Fruit fly (Drosophila melanogaster): Measurements from ENCODE around the gene Acbp6.

Gene Acbp6

dm6 chr3L:7128214-7129008 lies at the start of gene Acbp6, which contains the start of gene Acbp4:
Gene Acbp6, plus strand, starts transcription at chr3L:7128903.
Gene Acbp4, minus strand, starts transcription at chr3L:7128264.
- TF ChIP-seq CG8301 (tag; optimal IDR thresholded peaks at IDR 0.05) (no peak), EcR (GFP tag; optimal IDR thresholded peaks at IDR 0.05) (no peak), CG12605 (GFP tag; IDR thresholded peaks at IDR 0.05) (no peak), CG14655 (GFP tag; optimal IDR thresholded peaks at IDR 0.05) (no peak), CG10348 (GFP tag; IDR thresholded peaks at IDR 0.05) (no peak), CG4496 (GFP tag; IDR thresholded peaks at IDR 0.05) (no peak), gl (tag; optimal IDR thresholded peaks at IDR 0.05) (no peak), CG8159 (tag; optimal IDR thresholded peaks at IDR 0.05) (no peak), CG15710 (tag; optimal IDR thresholded peaks at IDR 0.05) (no peak), Snoo (tag; optimal IDR thresholded peaks at IDR 0.05) (no peak), D1 (tag; optimal IDR thresholded peaks at IDR 0.05) (no peak), CG9948 (tag; optimal IDR thresholded peaks at IDR 0.05) (no peak)

dm6 chr3L:7082168-7082567 lies 46.5 kb upstream of the Acbp6 start:
- 0 out of 3 replicates have a peak, but pooled peaks have one; percentile 19 for TF ChIP-seq CG4496 (GFP tag; IDR thresholded peaks at IDR 0.05)
- no peak for TF ChIP-seq CG10348 (GFP tag; IDR thresholded peaks at IDR 0.05)

- no peak for TF ChIP-seq CG8301 (tag; optimal IDR thresholded peaks at IDR 0.05)
- no peak for TF ChIP-seq D1 (tag; optimal IDR thresholded peaks at IDR 0.05)
- TF ChIP-seq Pif1B (GFP tag; optimal IDR thresholded peaks at IDR 0.05) = no peak
- TF ChIP-seq Ets98B (GFP tag; IDR thresholded peaks at IDR 0.05) = no peak
- TF ChIP-seq CG12605 (GFP tag; IDR thresholded peaks at IDR 0.05) = no peak
- no peak for TF ChIP-seq CG15710 (tag; optimal IDR thresholded peaks at IDR 0.05)
- TF ChIP-seq CG14655 (GFP tag; optimal IDR thresholded peaks at IDR 0.05) = no peak
- no peak for TF ChIP-seq Pif1A (GFP tag; optimal IDR thresholded peaks at IDR 0.05)
- no peak for TF ChIP-seq CG17806 (tag; optimal IDR thresholded peaks at IDR 0.05)
- no peak for TF ChIP-seq rn (GFP tag; IDR thresholded peaks at IDR 0.05)
- no peak for TF ChIP-seq CG32121 (GFP tag; IDR thresholded peaks at IDR 0.05)
- no peak for TF ChIP-seq Snoo (tag; optimal IDR thresholded peaks at IDR 0.05)
- no peak for TF ChIP-seq gl (tag; optimal IDR thresholded peaks at IDR 0.05)
- TF ChIP-seq CG4496 (GFP tag; IDR thresholded peaks at IDR 0.05) = no peak
- no peak for TF ChIP-seq CG34367 (tag; optimal IDR thresholded peaks at IDR 0.05)
- TF ChIP-seq CG8159 (tag; optimal IDR thresholded peaks at IDR 0.05) = no peak
- TF ChIP-seq CG10348 (GFP tag; IDR thresholded peaks at IDR 0.05) = no peak
Measured at dm6 chr3L:7086093-7086492, 42.6 kb upstream of the Acbp6 start.

- TF ChIP-seq CG13204 (GFP tag; optimal IDR thresholded peaks at IDR 0.05) (no peak), D1 (tag; optimal IDR thresholded peaks at IDR 0.05) (no peak), CG12605 (GFP tag; IDR thresholded peaks at IDR 0.05) (no peak), fd96Ca (GFP tag; IDR thresholded peaks at IDR 0.05) (no peak), Ets98B (GFP tag; IDR thresholded peaks at IDR 0.05) (no peak), CG8159 (tag; optimal IDR thresholded peaks at IDR 0.05) (no peak), CG10348 (GFP tag; IDR thresholded peaks at IDR 0.05) (no peak), gl (tag; optimal IDR thresholded peaks at IDR 0.05) (no peak)
Measured at dm6 chr3L:7086558-7087059, 42.1 kb upstream of the Acbp6 start, which contains the start of gene Cpr65Ea. Gene Cpr65Ea, minus strand, starts transcription at chr3L:7086608.

- TF ChIP-seq CG4496 (GFP tag; IDR thresholded peaks at IDR 0.05) (no peak), rn (GFP tag; IDR thresholded peaks at IDR 0.05) (no peak), fd96Ca (GFP tag; IDR thresholded peaks at IDR 0.05) (no peak), CG17806 (tag; optimal IDR thresholded peaks at IDR 0.05) (peak; percentile 48), Ets98B (GFP tag; IDR thresholded peaks at IDR 0.05) (no peak), CG15710 (tag; optimal IDR thresholded peaks at IDR 0.05) (peak; percentile 49), CG8159 (tag; optimal IDR thresholded peaks at IDR 0.05) (peak; percentile 66), Pif1B (GFP tag; optimal IDR thresholded peaks at IDR 0.05) (no peak), gl (tag; optimal IDR thresholded peaks at IDR 0.05) (no peak), Snoo (tag; optimal IDR thresholded peaks at IDR 0.05) (no peak), D1 (tag; optimal IDR thresholded peaks at IDR 0.05) (no peak), EcR (GFP tag; optimal IDR thresholded peaks at IDR 0.05) (no peak), CG12605 (GFP tag; IDR thresholded peaks at IDR 0.05) (no peak), CG10348 (GFP tag; IDR thresholded peaks at IDR 0.05) (no peak), CG13204 (GFP tag; optimal IDR thresholded peaks at IDR 0.05) (no peak), Pif1A (GFP tag; optimal IDR thresholded peaks at IDR 0.05) (no peak), CG32121 (GFP tag; IDR thresholded peaks at IDR 0.05) (no peak), CG14655 (GFP tag; optimal IDR thresholded peaks at IDR 0.05) (peak; percentile 28), CG34367 (tag; optimal IDR thresholded peaks at IDR 0.05) (no peak), CG9948 (tag; optimal IDR thresholded peaks at IDR 0.05) (peak; percentile 38), CG8301 (tag; optimal IDR thresholded peaks at IDR 0.05) (no peak)
Measured at dm6 chr3L:7087347-7087746, 41.4 kb upstream of the Acbp6 start.

dm6 chr3L:7088687-7089086 lies 40.0 kb upstream of the Acbp6 start, which contains the start of gene Cpr65Eb:
Gene Cpr65Eb, minus strand, starts transcription at chr3L:7088787.
- no peak for TF ChIP-seq CG12605 (GFP tag; IDR thresholded peaks at IDR 0.05)
- no peak for TF ChIP-seq Ets98B (GFP tag; IDR thresholded peaks at IDR 0.05)
- no peak for TF ChIP-seq CG17806 (tag; optimal IDR thresholded peaks at IDR 0.05)
- no peak for TF ChIP-seq CG15710 (tag; optimal IDR thresholded peaks at IDR 0.05)
- TF ChIP-seq fd96Ca (GFP tag; IDR thresholded peaks at IDR 0.05) = no peak
- no peak for TF ChIP-seq CG32121 (GFP tag; IDR thresholded peaks at IDR 0.05)
- no peak for TF ChIP-seq CG9948 (tag; optimal IDR thresholded peaks at IDR 0.05)
- TF ChIP-seq EcR (GFP tag; optimal IDR thresholded peaks at IDR 0.05) = no peak
- no peak for TF ChIP-seq CG8159 (tag; optimal IDR thresholded peaks at IDR 0.05)
- no peak for TF ChIP-seq CG10348 (GFP tag; IDR thresholded peaks at IDR 0.05)
- TF ChIP-seq gl (tag; optimal IDR thresholded peaks at IDR 0.05) = no peak
- TF ChIP-seq D1 (tag; optimal IDR thresholded peaks at IDR 0.05) = no peak
- TF ChIP-seq Snoo (tag; optimal IDR thresholded peaks at IDR 0.05) = no peak
- TF ChIP-seq CG14655 (GFP tag; optimal IDR thresholded peaks at IDR 0.05) = no peak
- no peak for TF ChIP-seq Pif1B (GFP tag; optimal IDR thresholded peaks at IDR 0.05)
- no peak for TF ChIP-seq CG34367 (tag; optimal IDR thresholded peaks at IDR 0.05)
- no peak for TF ChIP-seq CG13204 (GFP tag; optimal IDR thresholded peaks at IDR 0.05)
- TF ChIP-seq CG8301 (tag; optimal IDR thresholded peaks at IDR 0.05) = no peak
- TF ChIP-seq Pif1A (GFP tag; optimal IDR thresholded peaks at IDR 0.05) = no peak
